Fruit fly (Drosophila melanogaster) whole organism, embryonic: ENCODE measurements around the gene CG1542.

Source experiments
- Abd-B ChIP-seq: fragments of 200-800 bp; sonication (Bioruptor generic); optimal IDR thresholded peaks from 2 replicates; lab custom pipeline; 2018; ENCODE audit warnings: missing biosample characterization, mild to moderate bottlenecking, missing genetic modification characterization, moderate library complexity
- Atf3 ChIP-seq: fragments of 200-800 bp; sonication (Bioruptor generic); optimal IDR thresholded peaks from 3 replicates; lab custom pipeline; 2016; ENCODE audit warnings: missing biosample characterization, missing genetic modification characterization
- BtbVII ChIP-seq: fragments of 200-800 bp; sonication (Bioruptor generic); optimal IDR thresholded peaks from 3 replicates; lab custom pipeline; 2017; ENCODE audit warnings: missing biosample characterization, mild to moderate bottlenecking, missing genetic modification characterization
- CG10147 ChIP-seq: fragments of 200-800 bp; sonication (Bioruptor generic); optimal IDR thresholded peaks from 2 replicates; lab custom pipeline; 2019; ENCODE audit warnings: missing biosample characterization, mild to moderate bottlenecking, missing genetic modification characterization, moderate library complexity
- CG10431 ChIP-seq: fragments of 200-800 bp; sonication (Bioruptor generic); optimal IDR thresholded peaks from 3 replicates; lab custom pipeline; 2018; ENCODE audit warnings: missing biosample characterization, mild to moderate bottlenecking, missing genetic modification characterization
- CG12942 ChIP-seq: fragments of 200-800 bp; sonication (Bioruptor generic); optimal IDR thresholded peaks from 3 replicates; lab custom pipeline; 2016; ENCODE audit warnings: missing biosample characterization, missing genetic modification characterization
- CG13296 ChIP-seq: fragments of 200-800 bp; sonication (Bioruptor generic); optimal IDR thresholded peaks from 3 replicates; lab custom pipeline; 2018; ENCODE audit warnings: missing biosample characterization, mild to moderate bottlenecking, missing genetic modification characterization
- CG13624 ChIP-seq: fragments of 200-800 bp; sonication (Bioruptor generic); optimal IDR thresholded peaks from 2 replicates; lab custom pipeline; 2016; ENCODE audit warnings: missing biosample characterization, missing genetic modification characterization
- CG15479 ChIP-seq: fragments of 200-800 bp; sonication (Bioruptor generic); optimal IDR thresholded peaks from 3 replicates; lab custom pipeline; 2019; ENCODE audit warnings: missing biosample characterization, mild to moderate bottlenecking, missing genetic modification characterization, moderate library complexity
- CG17359 ChIP-seq: fragments of 200-800 bp; sonication (Bioruptor generic); optimal IDR thresholded peaks from 3 replicates; lab custom pipeline; 2018; ENCODE audit warnings: missing biosample characterization, mild to moderate bottlenecking, missing genetic modification characterization, moderate library complexity
- CG1832 ChIP-seq: fragments of 200-800 bp; sonication (Bioruptor generic); optimal IDR thresholded peaks from 2 replicates; lab custom pipeline; 2017; ENCODE audit warnings: missing biosample characterization, mild to moderate bottlenecking, missing genetic modification characterization, inconsistent platforms
- CG2199 ChIP-seq: fragments of 200-800 bp; sonication (Bioruptor generic); IDR thresholded peaks from 3 replicates; pipeline ENCODE4 v1.3.6; 2022; ENCODE audit warnings: missing biosample characterization, missing genetic modification characterization
- CG3407 ChIP-seq: fragments of 200-800 bp; sonication (Bioruptor generic); optimal IDR thresholded peaks from 2 replicates; lab custom pipeline; 2018; ENCODE audit warnings: missing biosample characterization, mild to moderate bottlenecking, missing genetic modification characterization
- CG5245 ChIP-seq: fragments of 200-800 bp; sonication (Bioruptor generic); optimal IDR thresholded peaks from 3 replicates; lab custom pipeline; 2016; ENCODE audit warnings: missing biosample characterization, missing genetic modification characterization
- CG8089 ChIP-seq: fragments of 200-800 bp; sonication (Bioruptor generic); optimal IDR thresholded peaks from 3 replicates; lab custom pipeline; 2016; ENCODE audit warnings: missing biosample characterization, missing genetic modification characterization
- CG8478 ChIP-seq: fragments of >200 bp; optimal IDR thresholded peaks from 2 replicates; lab custom pipeline; 2018
- CTCF ChIP-seq: fragments of 200-800 bp; sonication (Bioruptor generic); optimal IDR thresholded peaks from 2 replicates; lab custom pipeline; 2017; ENCODE audit warnings: missing biosample characterization, mild to moderate bottlenecking, missing genetic modification characterization, moderate library complexity
- Dp ChIP-seq: fragments of 200-800 bp; sonication (Bioruptor generic); optimal IDR thresholded peaks from 2 replicates; lab custom pipeline; 2018; ENCODE audit warnings: missing biosample characterization, mild to moderate bottlenecking, missing genetic modification characterization, moderate library complexity
- GATAe ChIP-seq: fragments of 200-800 bp; sonication (Bioruptor generic); conservative IDR thresholded peaks from 2 replicates; pipeline ENCODE4 v1.3.6; 2022; ENCODE audit warnings: missing biosample characterization, missing genetic modification characterization
- Lim3 ChIP-seq: fragments of 200-800 bp; sonication (Bioruptor generic); IDR thresholded peaks from 2 replicates; pipeline ENCODE4 v1.3.6; 2022; ENCODE audit warnings: missing biosample characterization, missing genetic modification characterization
- MTF-1 ChIP-seq: fragments of 200-800 bp; sonication (Bioruptor generic); optimal IDR thresholded peaks from 2 replicates; lab custom pipeline; 2018; ENCODE audit warnings: missing biosample characterization, mild to moderate bottlenecking, missing genetic modification characterization, borderline replicate concordance
- Med ChIP-seq: fragments of 200-800 bp; sonication (Bioruptor generic); peaks from one replicate; lab custom pipeline; 2016; ENCODE audit warnings: missing biosample characterization, missing genetic modification characterization, mild to moderate bottlenecking, inconsistent platforms, moderate library complexity
- Oli ChIP-seq: fragments of 200-800 bp; sonication (Bioruptor generic); optimal IDR thresholded peaks from 2 replicates; lab custom pipeline; 2018; ENCODE audit warnings: missing biosample characterization, mild to moderate bottlenecking, missing genetic modification characterization, moderate library complexity
- Rfx ChIP-seq: fragments of 200-800 bp; sonication (Bioruptor generic); IDR thresholded peaks from 2 replicates; pipeline ENCODE4 v1.3.6; 2022; ENCODE audit warnings: missing biosample characterization, missing genetic modification characterization
- br ChIP-seq: fragments of >200 bp; optimal IDR thresholded peaks from 2 replicates; lab custom pipeline; 2017
- cas ChIP-seq: fragments of 200-800 bp; sonication (Bioruptor generic); IDR thresholded peaks from 2 replicates; pipeline ENCODE4 v1.3.6; 2022; ENCODE audit warnings: missing biosample characterization, missing genetic modification characterization
- chinmo ChIP-seq: fragments of 200-800 bp; sonication (Bioruptor generic); IDR thresholded peaks from 4 replicates; pipeline ENCODE4 v1.3.6; 2022; ENCODE audit warnings: missing biosample characterization, missing genetic modification characterization; ENCODE audit not compliant: partially characterized antibody
- croc ChIP-seq: fragments of 200-800 bp; sonication (Bioruptor generic); conservative IDR thresholded peaks from 3 replicates; pipeline ENCODE4 v1.3.6; 2022; ENCODE audit warnings: missing biosample characterization, missing genetic modification characterization
- da ChIP-seq: fragments of 200-800 bp; sonication (Bioruptor generic); optimal IDR thresholded peaks from 2 replicates; lab custom pipeline; 2016; ENCODE audit warnings: missing biosample characterization, missing genetic modification characterization
- dimm ChIP-seq: fragments of 200-800 bp; sonication (Bioruptor generic); IDR thresholded peaks from 2 replicates; pipeline ENCODE4 v1.3.6; 2022; ENCODE audit warnings: missing biosample characterization, missing genetic modification characterization
- eyg ChIP-seq: fragments of 200-800 bp; sonication (Bioruptor generic); optimal IDR thresholded peaks from 3 replicates; lab custom pipeline; 2016; ENCODE audit warnings: missing biosample characterization, missing genetic modification characterization
- fd102C ChIP-seq: fragments of 200-800 bp; sonication (Bioruptor generic); optimal IDR thresholded peaks from 2 replicates; lab custom pipeline; 2018; ENCODE audit warnings: missing biosample characterization, mild to moderate bottlenecking, missing genetic modification characterization, moderate library complexity
- fru ChIP-seq: fragments of >200 bp; optimal IDR thresholded peaks from 2 replicates; lab custom pipeline; 2017
- ftz-f1 ChIP-seq: fragments of 200-800 bp; sonication (Bioruptor generic); optimal IDR thresholded peaks from 2 replicates; lab custom pipeline; 2016; ENCODE audit warnings: missing biosample characterization, missing genetic modification characterization
- gcm ChIP-seq: fragments of 200-800 bp; sonication (Bioruptor generic); optimal IDR thresholded peaks from 2 replicates; lab custom pipeline; 2019; ENCODE audit warnings: missing biosample characterization, mild to moderate bottlenecking, missing genetic modification characterization, moderate library complexity
- nerfin-1 ChIP-seq: fragments of 200-800 bp; sonication (Bioruptor generic); optimal IDR thresholded peaks from 3 replicates; lab custom pipeline; 2019; ENCODE audit warnings: missing biosample characterization, mild to moderate bottlenecking, missing genetic modification characterization, moderate library complexity
- nerfin-2 ChIP-seq: fragments of 200-800 bp; sonication (Bioruptor generic); IDR thresholded peaks from 2 replicates; pipeline ENCODE4 v1.3.6; 2022; ENCODE audit warnings: missing biosample characterization, missing genetic modification characterization; ENCODE audit not compliant: partially characterized antibody
- odd ChIP-seq: fragments of 200-800 bp; sonication (Bioruptor generic); optimal IDR thresholded peaks from 2 replicates; lab custom pipeline; 2017; ENCODE audit warnings: missing biosample characterization, mild to moderate bottlenecking, missing genetic modification characterization
- peb ChIP-seq: fragments of 200-800 bp; sonication (Bioruptor generic); IDR thresholded peaks from 2 replicates; pipeline ENCODE4 v1.3.6; 2022; ENCODE audit warnings: missing biosample characterization, missing genetic modification characterization
- prd ChIP-seq, 3 experiments: fragments of >200 bp in 2 of 3; fragments of 200-800 bp in 1 of 3; sonication (Bioruptor generic) in 1 of 3; optimal IDR thresholded peaks in 2 of 3; IDR thresholded peaks in 1 of 3; 2 replicates in 2 of 3; 3 replicates in 1 of 3; pipeline versions ENCODE4 v1.3.6 to Lab custom; 2017 to 2022; ENCODE audit warnings: missing biosample characterization in 1 of 3, missing genetic modification characterization in 1 of 3
- repo ChIP-seq: fragments of 200-800 bp; sonication (Bioruptor generic); optimal IDR thresholded peaks from 2 replicates; lab custom pipeline; 2016; ENCODE audit warnings: missing biosample characterization, missing genetic modification characterization
- sens ChIP-seq: fragments of 200-800 bp; sonication (Bioruptor generic); peaks from one replicate; lab custom pipeline; 2016; ENCODE audit warnings: missing biosample characterization, missing genetic modification characterization
- sqz ChIP-seq: fragments of 200-800 bp; sonication (Bioruptor generic); optimal IDR thresholded peaks from 3 replicates; lab custom pipeline; 2018; ENCODE audit warnings: missing biosample characterization, mild to moderate bottlenecking, missing genetic modification characterization
- sug ChIP-seq: fragments of 200-800 bp; optimal IDR thresholded peaks from 2 replicates; lab custom pipeline; 2019; ENCODE audit warnings: missing biosample characterization, mild to moderate bottlenecking, missing genetic modification characterization, moderate library complexity
- tll ChIP-seq, 2 experiments: fragments of 200-800 bp in 1 of 2; fragments of >200 bp in 1 of 2; sonication (Bioruptor generic) in 1 of 2; optimal IDR thresholded peaks; 2 replicates each; lab custom pipeline; 2017 to 2019; ENCODE audit warnings: missing biosample characterization in 2 of 2, missing genetic modification characterization in 2 of 2, mild to moderate bottlenecking in 1 of 2, moderate library complexity in 1 of 2
- unpg ChIP-seq: fragments of 200-800 bp; sonication (Bioruptor generic); optimal IDR thresholded peaks from 3 replicates; lab custom pipeline; 2018; ENCODE audit warnings: missing biosample characterization, mild to moderate bottlenecking, missing genetic modification characterization, moderate library complexity
- usp ChIP-seq: fragments of >200 bp; optimal IDR thresholded peaks from 2 replicates; lab custom pipeline; 2017; ENCODE audit warnings: missing biosample characterization, missing genetic modification characterization
- zen ChIP-seq: fragments of 200-800 bp; sonication (Bioruptor generic); optimal IDR thresholded peaks from 3 replicates; lab custom pipeline; 2018; ENCODE audit warnings: missing biosample characterization, mild to moderate bottlenecking, missing genetic modification characterization, moderate library complexity

CG1542 gene

dm6 chr3R:31220456-31221336 lies 7.4 kb downstream of the CG1542 start, which contains the start of gene CG12054 (continued):
- TF ChIP-seq CG2199 (GFP tag; lab: Robert Waterston, UW) = no peak
- no peak for TF ChIP-seq CG13296 (GFP tag; lab: Kevin White, UChicago)
- TF ChIP-seq prd (optimal IDR thresholded peaks at IDR 0.05; lab: Kevin White, UChicago) = no peak
- no peak for TF ChIP-seq prd (GFP tag; IDR thresholded peaks at IDR 0.05; lab: Robert Waterston, UW)
- peak; percentile 1 for TF ChIP-seq Dp
- peak; percentile 59 for TF ChIP-seq Abd-B (GFP tag; lab: Kevin White, UChicago)
- no peak for TF ChIP-seq CG10147
- no peak for TF ChIP-seq da (GFP tag; lab: Kevin White, UChicago)
- no peak for TF ChIP-seq MTF-1 (GFP tag; lab: Kevin White, UChicago)
- TF ChIP-seq CG5245 (GFP tag; lab: Kevin White, UChicago) = no peak
- no peak for TF ChIP-seq CG10431 (GFP tag; lab: Kevin White, UChicago)
- TF ChIP-seq Rfx (GFP tag; lab: Robert Waterston, UW) = no peak
- no peak for TF ChIP-seq dimm (GFP tag; lab: Robert Waterston, UW)
- TF ChIP-seq nerfin-2 (GFP tag; lab: Robert Waterston, UW) = no peak
- TF ChIP-seq nerfin-1 (tag; lab: Kevin White, UChicago) = peak; percentile 56
- TF ChIP-seq fru (lab: Kevin White, UChicago) = no peak
- TF ChIP-seq fd102C (GFP tag; lab: Kevin White, UChicago) = no peak
- no peak for TF ChIP-seq sqz (GFP tag; lab: Kevin White, UChicago)
- no peak for TF ChIP-seq br (lab: Kevin White, UChicago)
- TF ChIP-seq Lim3 (GFP tag; lab: Robert Waterston, UW) = no peak
- TF ChIP-seq sug (tag; lab: Kevin White, UChicago) = no peak
- TF ChIP-seq cas (GFP tag; lab: Robert Waterston, UW) = no peak
- no peak for TF ChIP-seq Atf3 (GFP tag; lab: Kevin White, UChicago)
- TF ChIP-seq eyg (GFP tag; lab: Kevin White, UChicago) = no peak

dm6 chr3R:31221337-31222047 lies 8.2 kb downstream of the CG1542 start:
- TF ChIP-seq CG15479 (GFP tag; lab: Kevin White, UChicago) (peak; percentile 43), CG8478 (lab: Kevin White, UChicago) (peak; percentile 56), CG8089 (GFP tag; lab: Kevin White, UChicago) (no peak), zen (tag; lab: Kevin White, UChicago) (peak; percentile 3), Oli (tag; lab: Kevin White, UChicago) (no peak), odd (GFP tag; lab: Kevin White, UChicago) (peak; percentile 3), GATAe (GFP tag; lab: Robert Waterston, UW) (no peak), sens (GFP tag; lab: Kevin White, UChicago) (peak; percentile 77), CG17359 (peak; percentile 13), CG13624 (GFP tag; lab: Kevin White, UChicago) (no peak), tll (GFP tag; optimal IDR thresholded peaks at IDR 0.05; lab: Kevin White, UChicago) (no peak), sqz (GFP tag; lab: Kevin White, UChicago) (peak; percentile 65), BtbVII (peak; percentile 8), croc (GFP tag; lab: Robert Waterston, UW) (no peak), CTCF (GFP tag; lab: Kevin White, UChicago) (no peak), Med (GFP tag; lab: Kevin White, UChicago) (peak; percentile 48), ftz-f1 (GFP tag; lab: Kevin White, UChicago) (peak; percentile 38), CG1832 (peak; percentile 85), CG3407 (GFP tag; lab: Kevin White, UChicago) (no peak), sug (tag; lab: Kevin White, UChicago) (peak; percentile 5), gcm (GFP tag; lab: Kevin White, UChicago) (peak; percentile 1), unpg (no peak), chinmo (GFP tag; lab: Robert Waterston, UW) (no peak), peb (GFP tag; lab: Robert Waterston, UW) (no peak), CG12942 (GFP tag; lab: Kevin White, UChicago) (no peak), repo (GFP tag; lab: Kevin White, UChicago) (no peak), usp (no peak)
